Worm (Caenorhabditis elegans): Measurements from ENCODE around the gene Y37E11AL.3.

ce11 chrIV:3686260-3686659 lies 8.5 kb upstream of the Y37E11AL.3 start:
- TF ChIP-seq ama-1 (optimal IDR thresholded peaks at IDR 0.05) (no peak), ets-4 (tag; optimal IDR thresholded peaks at IDR 0.05) (no peak), fkh-10 (GFP tag; optimal IDR thresholded peaks at IDR 0.05) (no peak), hlh-13 (GFP tag; optimal IDR thresholded peaks at IDR 0.05) (no peak), sdc-2 (tag; optimal IDR thresholded peaks at IDR 0.05) (peak; percentile 12), mec-3 (tag; optimal IDR thresholded peaks at IDR 0.05; ENCODE audit: borderline replicate concordance) (no peak), unc-3 (GFP tag; conservative IDR thresholded peaks at IDR 0.05) (no peak), unc-3 (tag; optimal IDR thresholded peaks at IDR 0.05) (no peak), pha-4 (tag; optimal IDR thresholded peaks at IDR 0.05) (no peak), lim-6 (tag; optimal IDR thresholded peaks at IDR 0.05) (no peak), hlh-30 (tag; optimal IDR thresholded peaks at IDR 0.05; ENCODE audit: insufficient read depth) (no peak), odd-2 (tag; optimal IDR thresholded peaks at IDR 0.05) (no peak), tbx-2 (tag; optimal IDR thresholded peaks at IDR 0.05) (no peak), ceh-2 (tag; optimal IDR thresholded peaks at IDR 0.05) (no peak)
